Fruit fly (Drosophila melanogaster) whole organism, embryonic: ENCODE results near the gene WASp.

Experiments
- BEAF-32 ChIP-seq: fragments of 200-800 bp; sonication (Bioruptor generic); optimal IDR thresholded peaks from 3 replicates; lab custom pipeline; 2017; ENCODE audit warnings: missing biosample characterization, missing genetic modification characterization, mild to moderate bottlenecking, moderate library complexity, missing genetic modification reagents
- Bgb ChIP-seq: fragments of 200-800 bp; sonication (Bioruptor generic); IDR thresholded peaks from 2 replicates; pipeline ENCODE4 v1.3.6; 2022; ENCODE audit warnings: missing biosample characterization, missing genetic modification characterization; ENCODE audit not compliant: partially characterized antibody
- CG12299 ChIP-seq: fragments of 200-800 bp; sonication (Bioruptor generic); optimal IDR thresholded peaks from 2 replicates; lab custom pipeline; 2018; ENCODE audit warnings: missing biosample characterization, mild to moderate bottlenecking, missing genetic modification characterization
- CG12659 ChIP-seq: fragments of 200-800 bp; sonication (Bioruptor generic); optimal IDR thresholded peaks from 3 replicates; lab custom pipeline; 2017; ENCODE audit warnings: mild to moderate bottlenecking, missing biosample characterization, missing genetic modification reagents, missing genetic modification characterization
- CG12769 ChIP-seq: fragments of 200-800 bp; sonication (Bioruptor generic); optimal IDR thresholded peaks from 2 replicates; lab custom pipeline; 2019; ENCODE audit warnings: missing biosample characterization, mild to moderate bottlenecking, missing genetic modification characterization, moderate library complexity
- CG15269 ChIP-seq: fragments of 200-800 bp; sonication (Bioruptor generic); optimal IDR thresholded peaks from 2 replicates; lab custom pipeline; 2018; ENCODE audit warnings: missing biosample characterization, mild to moderate bottlenecking, missing genetic modification characterization, moderate library complexity
- CG1603 ChIP-seq: fragments of 200-800 bp; sonication (Bioruptor generic); optimal IDR thresholded peaks from 2 replicates; lab custom pipeline; 2019; ENCODE audit warnings: missing biosample characterization, mild to moderate bottlenecking, missing genetic modification characterization, moderate library complexity
- CG18764 ChIP-seq: fragments of 200-800 bp; sonication (Bioruptor generic); optimal IDR thresholded peaks from 3 replicates; lab custom pipeline; 2016; ENCODE audit warnings: missing biosample characterization, missing genetic modification characterization
- CG2678 ChIP-seq: fragments of 200-800 bp; sonication (Bioruptor generic); optimal IDR thresholded peaks from 3 replicates; lab custom pipeline; 2019; ENCODE audit warnings: missing biosample characterization, mild to moderate bottlenecking, missing genetic modification characterization, moderate library complexity
- CG31441 ChIP-seq: fragments of 200-800 bp; sonication (Bioruptor generic); IDR thresholded peaks from 2 replicates; pipeline ENCODE4 v1.3.6; 2022; ENCODE audit warnings: missing biosample characterization, missing genetic modification characterization
- CG6175 ChIP-seq: fragments of 200-800 bp; sonication (Bioruptor generic); IDR thresholded peaks from 3 replicates; pipeline ENCODE4 v1.3.6; 2022; ENCODE audit warnings: missing biosample characterization, missing genetic modification characterization
- CG7745 ChIP-seq: fragments of 200-800 bp; sonication (Bioruptor generic); optimal IDR thresholded peaks from 2 replicates; lab custom pipeline; 2018; ENCODE audit warnings: missing biosample characterization, mild to moderate bottlenecking, missing genetic modification characterization, moderate library complexity
- CG7928 ChIP-seq: fragments of 200-800 bp; sonication (Bioruptor generic); optimal IDR thresholded peaks from 2 replicates; lab custom pipeline; 2017; ENCODE audit warnings: missing biosample characterization, mild to moderate bottlenecking, missing genetic modification characterization
- Chrac-16 ChIP-seq: fragments of 200-800 bp; sonication (Bioruptor generic); optimal IDR thresholded peaks from 3 replicates; lab custom pipeline; 2016; ENCODE audit warnings: missing biosample characterization, missing genetic modification characterization
- Deaf1 ChIP-seq: fragments of 200-800 bp; optimal IDR thresholded peaks from 3 replicates; lab custom pipeline; 2019; ENCODE audit warnings: missing biosample characterization, mild to moderate bottlenecking, missing genetic modification characterization, moderate library complexity
- Doc2 ChIP-seq: fragments of 200-800 bp; sonication (Bioruptor generic); IDR thresholded peaks from 2 replicates; pipeline ENCODE4 v1.3.6; 2022; ENCODE audit warnings: missing biosample characterization, missing genetic modification characterization
- Dp ChIP-seq: fragments of 200-800 bp; sonication (Bioruptor generic); optimal IDR thresholded peaks from 2 replicates; lab custom pipeline; 2018; ENCODE audit warnings: missing biosample characterization, mild to moderate bottlenecking, missing genetic modification characterization, moderate library complexity
- E2f2 ChIP-seq: fragments of 200-800 bp; sonication (Bioruptor generic); IDR thresholded peaks from 2 replicates; pipeline ENCODE4 v1.3.6; 2022; ENCODE audit warnings: missing biosample characterization, missing genetic modification characterization
- ERR ChIP-seq: fragments of 200-800 bp; sonication (Bioruptor generic); optimal IDR thresholded peaks from 2 replicates; lab custom pipeline; 2016; ENCODE audit warnings: missing biosample characterization, missing genetic modification characterization
- Ets65A ChIP-seq: fragments of 200-800 bp; sonication (Bioruptor generic); peaks from one replicate; lab custom pipeline; 2016; ENCODE audit warnings: missing biosample characterization, missing genetic modification characterization
- MTF-1 ChIP-seq: fragments of 200-800 bp; sonication (Bioruptor generic); optimal IDR thresholded peaks from 2 replicates; lab custom pipeline; 2018; ENCODE audit warnings: missing biosample characterization, mild to moderate bottlenecking, missing genetic modification characterization, borderline replicate concordance
- Mes4 ChIP-seq: fragments of 200-800 bp; sonication (Bioruptor generic); optimal IDR thresholded peaks from 2 replicates; lab custom pipeline; 2016; ENCODE audit warnings: missing biosample characterization, missing genetic modification characterization
- NC2β ChIP-seq: fragments of 200-800 bp; sonication (Bioruptor generic); optimal IDR thresholded peaks from 2 replicates; lab custom pipeline; 2016; ENCODE audit warnings: missing biosample characterization, missing genetic modification characterization
- Neu2 ChIP-seq: fragments of 200-800 bp; sonication (Bioruptor generic); optimal IDR thresholded peaks from 3 replicates; lab custom pipeline; 2016; ENCODE audit warnings: missing biosample characterization, missing genetic modification characterization, borderline replicate concordance
- Sin3A ChIP-seq: fragments of >200 bp; optimal IDR thresholded peaks from 2 replicates; lab custom pipeline; 2018
- Sox100B ChIP-seq: fragments of 200-800 bp; sonication (Bioruptor generic); optimal IDR thresholded peaks from 3 replicates; lab custom pipeline; 2018; ENCODE audit warnings: missing biosample characterization, mild to moderate bottlenecking, missing genetic modification characterization
- Stat92E ChIP-seq, 3 experiments: fragments of >200 bp in 2 of 3; fragments of 200-800 bp in 1 of 3; sonication (Bioruptor generic) in 1 of 3; optimal IDR thresholded peaks; 2 replicates each; lab custom pipeline; 2017 to 2019; ENCODE audit warnings: missing biosample characterization in 3 of 3, missing genetic modification characterization in 3 of 3, mild to moderate bottlenecking in 1 of 3, moderate library complexity in 1 of 3
- btn ChIP-seq: fragments of 200-800 bp; sonication (Bioruptor generic); optimal IDR thresholded peaks from 2 replicates; lab custom pipeline; 2016; ENCODE audit warnings: missing biosample characterization, missing genetic modification characterization
- crp ChIP-seq, 2 experiments: fragments of 200-800 bp; sonication (Bioruptor generic); optimal IDR thresholded peaks; 2 replicates in 1 of 2; 3 replicates in 1 of 2; lab custom pipeline; 2017; ENCODE audit warnings: missing biosample characterization in 2 of 2, missing genetic modification characterization in 2 of 2, mild to moderate bottlenecking in 1 of 2, moderate library complexity in 1 of 2
- dm ChIP-seq: fragments of 200-800 bp; sonication (Bioruptor generic); optimal IDR thresholded peaks from 3 replicates; lab custom pipeline; 2016; ENCODE audit warnings: missing biosample characterization, missing genetic modification characterization
- esg ChIP-seq: fragments of 200-800 bp; sonication (Bioruptor generic); conservative IDR thresholded peaks from 2 replicates; pipeline ENCODE4 v1.3.6; 2022; ENCODE audit warnings: missing biosample characterization, missing genetic modification characterization
- fd102C ChIP-seq: fragments of 200-800 bp; sonication (Bioruptor generic); optimal IDR thresholded peaks from 2 replicates; lab custom pipeline; 2018; ENCODE audit warnings: missing biosample characterization, mild to moderate bottlenecking, missing genetic modification characterization, moderate library complexity
- gce ChIP-seq: fragments of 200-800 bp; sonication (Bioruptor generic); IDR thresholded peaks from 3 replicates; pipeline ENCODE4 v1.3.6; 2022; ENCODE audit warnings: missing biosample characterization, missing genetic modification characterization
- grn ChIP-seq: fragments of 200-800 bp; sonication (Bioruptor generic); optimal IDR thresholded peaks from 3 replicates; lab custom pipeline; 2017; ENCODE audit warnings: missing biosample characterization, missing genetic modification characterization
- gsb-n ChIP-seq: fragments of 200-800 bp; sonication (Bioruptor generic); optimal IDR thresholded peaks from 3 replicates; lab custom pipeline; 2018; ENCODE audit warnings: missing biosample characterization, mild to moderate bottlenecking, missing genetic modification characterization
- h ChIP-seq: fragments of >200 bp; optimal IDR thresholded peaks from 2 replicates; lab custom pipeline; 2017
- lola ChIP-seq, 3 experiments: fragments of >200 bp in 2 of 3; fragments of 200-800 bp in 1 of 3; sonication (Bioruptor generic) in 1 of 3; optimal IDR thresholded peaks; 2 replicates each; lab custom pipeline; 2017 to 2019; ENCODE audit warnings: missing biosample characterization in 3 of 3, missing genetic modification characterization in 3 of 3, mild to moderate bottlenecking in 1 of 3, moderate library complexity in 1 of 3
- maf-S ChIP-seq: fragments of 200-800 bp; sonication (Bioruptor generic); optimal IDR thresholded peaks from 2 replicates; lab custom pipeline; 2016; ENCODE audit warnings: missing biosample characterization, missing genetic modification characterization
- nerfin-1 ChIP-seq: fragments of 200-800 bp; sonication (Bioruptor generic); optimal IDR thresholded peaks from 3 replicates; lab custom pipeline; 2019; ENCODE audit warnings: missing biosample characterization, mild to moderate bottlenecking, missing genetic modification characterization, moderate library complexity
- org-1 ChIP-seq: fragments of 200-800 bp; sonication (Bioruptor generic); optimal IDR thresholded peaks from 2 replicates; lab custom pipeline; 2017; ENCODE audit warnings: missing biosample characterization, missing genetic modification characterization
- p53 ChIP-seq: fragments of 200-800 bp; sonication (Bioruptor generic); optimal IDR thresholded peaks from 2 replicates; lab custom pipeline; 2016; ENCODE audit warnings: missing biosample characterization, missing genetic modification characterization
- pfk ChIP-seq: fragments of 200-800 bp; sonication (Bioruptor generic); optimal IDR thresholded peaks from 2 replicates; lab custom pipeline; 2018; ENCODE audit warnings: missing biosample characterization, mild to moderate bottlenecking, missing genetic modification characterization, moderate library complexity
- pita ChIP-seq: fragments of 200-800 bp; sonication (Bioruptor generic); optimal IDR thresholded peaks from 2 replicates; lab custom pipeline; 2017; ENCODE audit warnings: missing biosample characterization, mild to moderate bottlenecking, missing genetic modification characterization
- pros ChIP-seq: fragments of 200-800 bp; sonication (Bioruptor generic); optimal IDR thresholded peaks from 3 replicates; lab custom pipeline; 2019; ENCODE audit warnings: missing biosample characterization, mild to moderate bottlenecking, missing genetic modification characterization, moderate library complexity
- sens-2 ChIP-seq: fragments of 200-800 bp; sonication (Bioruptor generic); IDR thresholded peaks from 2 replicates; pipeline ENCODE4 v1.3.6; 2022; ENCODE audit warnings: missing biosample characterization, missing genetic modification characterization
- shn ChIP-seq: fragments of 200-800 bp; sonication (Bioruptor generic); optimal IDR thresholded peaks from 3 replicates; lab custom pipeline; 2016; ENCODE audit warnings: missing biosample characterization, missing genetic modification characterization
- sr ChIP-seq: fragments of 200-800 bp; sonication (Bioruptor generic); IDR thresholded peaks from 3 replicates; pipeline ENCODE4 v1.3.6; 2022; ENCODE audit warnings: missing biosample characterization, missing genetic modification characterization
- stwl ChIP-seq: fragments of 200-800 bp; sonication (Bioruptor generic); optimal IDR thresholded peaks from 3 replicates; lab custom pipeline; 2018; ENCODE audit warnings: missing biosample characterization, mild to moderate bottlenecking, missing genetic modification characterization, moderate library complexity
- tna ChIP-seq: fragments of 200-800 bp; sonication (Bioruptor generic); IDR thresholded peaks from 2 replicates; pipeline ENCODE4 v1.3.6; 2022; ENCODE audit warnings: missing biosample characterization, missing genetic modification characterization; ENCODE audit not compliant: partially characterized antibody
- z ChIP-seq: fragments of 200-800 bp; sonication (Bioruptor generic); IDR thresholded peaks from 3 replicates; pipeline ENCODE4 v1.3.6; 2022; ENCODE audit warnings: missing biosample characterization, missing genetic modification characterization

WASp gene

DNA sequence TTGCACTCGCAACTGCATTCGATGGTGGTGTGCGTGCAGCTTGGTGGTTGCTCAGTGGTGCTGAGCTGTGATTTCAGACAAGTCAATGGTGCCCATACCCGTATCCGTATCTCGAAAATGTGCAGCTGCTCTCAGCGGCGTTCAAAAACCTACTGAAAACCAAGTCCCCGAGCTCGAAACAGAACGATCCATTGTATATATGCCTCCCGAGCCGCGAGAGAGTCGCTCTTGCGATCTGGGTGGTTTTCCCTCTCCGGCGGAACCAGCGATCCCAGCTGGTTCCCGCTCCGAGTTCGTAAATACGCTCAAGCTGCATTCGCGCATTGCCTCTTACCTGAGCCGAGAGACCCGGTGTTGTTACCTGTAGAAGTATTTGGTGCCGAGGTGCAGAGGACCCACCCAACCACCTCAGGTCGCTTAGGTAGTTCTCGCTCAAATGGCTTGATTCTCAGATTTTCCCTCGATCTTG, 27.3 kb upstream of the WASp start, which contains the start of gene Inx3:
TSS of gene Inx3 (minus strand) at position 440 of the 469 bp plus-strand sequence.
- TF ChIP-seq lola (GFP tag; optimal IDR thresholded peaks at IDR 0.05; lab: Kevin White, UChicago) (no peak), CG18764 (GFP tag; lab: Kevin White, UChicago) (no peak), CG7745 (no peak), Bgb (peak; percentile 24; the same call in 1 of the 2 replicates), fd102C (no peak), MTF-1 (GFP tag; lab: Kevin White, UChicago) (peak; percentile 22), CG12659 (GFP tag; lab: Kevin White, UChicago) (no peak), Neu2 (GFP tag; lab: Kevin White, UChicago) (no peak), btn (GFP tag; lab: Kevin White, UChicago) (no peak), pfk (GFP tag; lab: Kevin White, UChicago) (no peak), stwl (peak; percentile 2), dm (GFP tag; lab: Kevin White, UChicago) (no peak), Chrac-16 (GFP tag; lab: Kevin White, UChicago) (no peak), org-1 (GFP tag; lab: Kevin White, UChicago) (no peak), pita (GFP tag; lab: Kevin White, UChicago) (no peak), BEAF-32 (no peak), nerfin-1 (tag; lab: Kevin White, UChicago) (peak; percentile 10), Mes4 (GFP tag; lab: Kevin White, UChicago) (no peak), pros (GFP tag; lab: Kevin White, UChicago) (peak; percentile 69), ERR (GFP tag; lab: Kevin White, UChicago) (no peak), CG15269 (no peak), tna (GFP tag; lab: Robert Waterston, UW) (no peak; the same call in 1 of the 2 replicates), Dp (GFP tag; lab: Kevin White, UChicago) (no peak), Sin3A (lab: Kevin White, UChicago) (no peak), sens-2 (peak; percentile 76), sr (0 out of 3 replicates have a peak, but pooled peaks have one; percentile 42), h (no peak), CG12769 (tag; lab: Kevin White, UChicago) (peak; percentile 70), Doc2 (GFP tag; lab: Robert Waterston, UW) (no peak), CG31441 (GFP tag; lab: Robert Waterston, UW) (0 out of 2 replicates have a peak, but pooled peaks have one; percentile 8), gsb-n (tag; lab: Kevin White, UChicago) (no peak), maf-S (GFP tag; lab: Kevin White, UChicago) (no peak), CG12299 (tag; lab: Kevin White, UChicago) (no peak), CG2678 (tag; lab: Kevin White, UChicago) (peak; percentile 7), crp (GFP tag; optimal IDR thresholded peaks at IDR 0.05; lab: Kevin White, UChicago) (peak in 1 of 2 experiments; percentile 13), Sox100B (no peak), CG1603 (peak; percentile 28), gce (0 out of 3 replicates have a peak, but pooled peaks have one; percentile 28), NC2β (peak; percentile 2), CG7928 (GFP tag; lab: Kevin White, UChicago) (no peak), esg (no peak), Stat92E (GFP tag; optimal IDR thresholded peaks at IDR 0.05; lab: Kevin White, UChicago) (peak in 1 of 3 experiments; percentile 23), Deaf1 (peak; percentile 75), z (GFP tag; lab: Robert Waterston, UW) (peak; percentile 86), Ets65A (GFP tag; lab: Kevin White, UChicago) (no peak), CG6175 (GFP tag; lab: Robert Waterston, UW) (no peak), grn (GFP tag; lab: Kevin White, UChicago) (peak; percentile 47), p53 (GFP tag; lab: Kevin White, UChicago) (peak; percentile 58), shn (GFP tag; lab: Kevin White, UChicago) (no peak), E2f2 (GFP tag; lab: Robert Waterston, UW) (no peak)
